Worm (Caenorhabditis elegans): ENCODE results near the gene R05D3.8.
"Not testable (repeated sequence)": the region's sequence is repeated elsewhere in the genome, so short reads cannot be mapped to it uniquely, and the experiment has no call there.

DNA sequence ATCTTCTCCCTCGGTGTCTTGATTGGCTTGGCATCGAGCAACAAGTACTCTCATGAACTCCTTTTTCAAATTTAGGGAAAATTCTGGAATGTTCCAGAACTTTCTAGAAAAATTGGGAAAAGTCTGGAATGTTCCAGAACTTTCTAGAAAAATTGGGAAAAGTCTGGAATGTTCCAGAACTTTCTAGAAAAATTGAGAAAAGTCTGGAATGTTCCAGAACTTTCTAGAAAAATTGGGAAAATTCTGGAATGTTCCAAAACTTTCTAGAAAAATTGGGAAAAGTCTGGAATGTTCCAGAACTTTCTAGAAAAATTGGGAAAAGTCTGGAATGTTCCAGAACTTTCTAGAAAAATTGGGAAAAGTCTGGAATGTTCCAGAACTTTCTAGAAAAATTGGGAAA lies 13.8 kb downstream of the R05D3.8 start, which contains the start of gene ZC262.7:
- not testable (repeated sequence) for TF ChIP-seq hmbx-1, aly-1 (tag; optimal IDR thresholded peaks at IDR 0.05)

Measured in whole organism, early embryonic.